Fruit fly (Drosophila melanogaster): ENCODE data around the gene CG8534.

The CG8534 gene

dm6 chr3R:9779764-9780163 lies 32.8 kb upstream of the CG8534 start, which contains the start of gene CG12947:
TSS of gene CG12947 (plus strand) at chr3R:9780064.
- TF ChIP-seq chm (GFP tag; IDR thresholded peaks at IDR 0.05) (0 out of 2 replicates have a peak, but pooled peaks have one; percentile 12), CG34422 (GFP tag; IDR thresholded peaks at IDR 0.05) (0 out of 3 replicates have a peak, but pooled peaks have one; percentile 16), caup (GFP tag; optimal IDR thresholded peaks at IDR 0.05; ENCODE audit: severe bottlenecking) (no peak), CG6175 (GFP tag; IDR thresholded peaks at IDR 0.05) (0 out of 3 replicates have a peak, but pooled peaks have one; percentile 45), CG31365 (tag; optimal IDR thresholded peaks at IDR 0.05) (no peak), Scr (GFP tag; IDR thresholded peaks at IDR 0.05; ENCODE audit: partially characterized antibody) (peak; percentile 11; the same call in 1 of the 2 replicates), CG3163 (GFP tag; optimal IDR thresholded peaks at IDR 0.05) (peak; percentile 26), CG9932 (GFP tag; IDR thresholded peaks at IDR 0.05) (0 out of 2 replicates have a peak, but pooled peaks have one; percentile 11), Drgx (GFP tag; IDR thresholded peaks at IDR 0.05) (0 out of 2 replicates have a peak, but pooled peaks have one; percentile 21), Usf (GFP tag; optimal IDR thresholded peaks at IDR 0.05) (no peak), Med (GFP tag) (peak; percentile 51), Dbx (GFP tag; IDR thresholded peaks at IDR 0.05) (0 out of 3 replicates have a peak, but pooled peaks have one; percentile 14), Abd-B (GFP tag; optimal IDR thresholded peaks at IDR 0.05) (no peak), Hmx (GFP tag; optimal IDR thresholded peaks at IDR 0.05) (no peak)

- TF ChIP-seq so (GFP tag; IDR thresholded peaks at IDR 0.05) (0 out of 3 replicates have a peak, but pooled peaks have one; percentile 25), kni (GFP tag; optimal IDR thresholded peaks at IDR 0.05) (no peak), CG8388 (GFP tag; optimal IDR thresholded peaks at IDR 0.05) (peak; percentile 50), wdn (GFP tag; IDR thresholded peaks at IDR 0.05) (no peak), CG12219 (GFP tag; optimal IDR thresholded peaks at IDR 0.05) (no peak), Med (GFP tag) (no peak), hth (optimal IDR thresholded peaks at IDR 0.05) (no peak), chif (GFP tag; optimal IDR thresholded peaks at IDR 0.05) (no peak), Hr51 (GFP tag; optimal IDR thresholded peaks at IDR 0.05) (peak in 1 of 2 experiments; percentile 36), fru (optimal IDR thresholded peaks at IDR 0.05) (no peak), sens (GFP tag) (peak; percentile 25), Doc3 (GFP tag; IDR thresholded peaks at IDR 0.05; ENCODE audit: partially characterized antibody) (no peak), ab (GFP tag; optimal IDR thresholded peaks at IDR 0.05) (no peak), grau (tag; optimal IDR thresholded peaks at IDR 0.05) (peak; percentile 15), CG2120 (GFP tag; optimal IDR thresholded peaks at IDR 0.05) (peak; percentile 24), lbe (GFP tag; optimal IDR thresholded peaks at IDR 0.05) (no peak), CG16815 (GFP tag; optimal IDR thresholded peaks at IDR 0.05) (no peak), CG9817 (tag; optimal IDR thresholded peaks at IDR 0.05) (no peak), CG6791 (GFP tag; IDR thresholded peaks at IDR 0.05; ENCODE audit: partially characterized antibody) (no peak), CG18599 (GFP tag; optimal IDR thresholded peaks at IDR 0.05) (peak; percentile 7), CG8281 (tag; optimal IDR thresholded peaks at IDR 0.05) (no peak), CG10431 (GFP tag; optimal IDR thresholded peaks at IDR 0.05) (no peak), CG6765 (GFP tag; optimal IDR thresholded peaks at IDR 0.05) (no peak), Hand (GFP tag; optimal IDR thresholded peaks at IDR 0.05) (no peak), luna (GFP tag; optimal IDR thresholded peaks at IDR 0.05) (no peak), insv (GFP tag; optimal IDR thresholded peaks at IDR 0.05) (no peak), CG2712 (tag; optimal IDR thresholded peaks at IDR 0.05) (peak; percentile 35), Hr78 (GFP tag; optimal IDR thresholded peaks at IDR 0.05) (peak in 1 of 2 experiments; percentile 52), Pdp1 (GFP tag; optimal IDR thresholded peaks at IDR 0.05) (peak in 1 of 2 experiments; percentile 95), z (GFP tag; IDR thresholded peaks at IDR 0.05) (no peak), CG12104 (GFP tag; optimal IDR thresholded peaks at IDR 0.05) (no peak), gem (tag; optimal IDR thresholded peaks at IDR 0.05) (peak; percentile 73), HmgD (GFP tag; optimal IDR thresholded peaks at IDR 0.05) (no peak), h (optimal IDR thresholded peaks at IDR 0.05) (no peak), ems (GFP tag; optimal IDR thresholded peaks at IDR 0.05) (no peak)
Measured at dm6 chr3R:9783240-9783917, 29.2 kb upstream of the CG8534 start.

Measured in whole organism, embryonic.